Worm (Caenorhabditis elegans) whole organism, L3 larva: ENCODE measurements around the gene bath-10.

ENCODE experiments used
- R02D3.7 ChIP-seq: fragments of 150-350 bp; optimal IDR thresholded peaks from 2 replicates; lab custom pipeline; 2014; ENCODE audit warnings: missing biosample characterization, missing genetic modification characterization
- ZK546.5 ChIP-seq: sonication (generic microtip); optimal IDR thresholded peaks from 2 replicates; lab custom pipeline; 2017; ENCODE audit warnings: missing biosample characterization, missing genetic modification characterization
- aly-2 ChIP-seq: fragments of 150-350 bp; optimal IDR thresholded peaks from 2 replicates; lab custom pipeline; 2014; ENCODE audit warnings: missing biosample characterization, missing genetic modification characterization
- ama-1 ChIP-seq: fragments of 150-350 bp; optimal IDR thresholded peaks from 2 replicates; lab custom pipeline; 2018
- ceh-28 ChIP-seq: fragments of 150-350 bp; optimal IDR thresholded peaks from 2 replicates; lab custom pipeline; 2014; ENCODE audit warnings: missing biosample characterization, missing genetic modification reagents, missing genetic modification characterization
- ceh-82 ChIP-seq: fragments of 150-350 bp; optimal IDR thresholded peaks from 2 replicates; lab custom pipeline; 2014; ENCODE audit warnings: missing biosample characterization, missing genetic modification characterization
- egl-5 ChIP-seq: fragments of 150-350 bp; optimal IDR thresholded peaks from 2 replicates; lab custom pipeline; 2017; ENCODE audit warnings: missing biosample characterization, missing genetic modification reagents, missing genetic modification characterization, inconsistent platforms
- elt-1 ChIP-seq: fragments of 150-350 bp; optimal IDR thresholded peaks from 2 replicates; lab custom pipeline; 2014; ENCODE audit warnings: missing biosample characterization, missing genetic modification characterization
- elt-2 ChIP-seq: sonication (generic microtip); optimal IDR thresholded peaks from 2 replicates; lab custom pipeline; 2016; ENCODE audit warnings: missing genetic modification reagents, mild to moderate bottlenecking, missing genetic modification characterization, missing compliant biosample characterization
- elt-3 ChIP-seq, 3 experiments: fragments of 150-350 bp in 1 of 3; sonication (generic microtip) in 2 of 3; optimal IDR thresholded peaks; 2 replicates in 2 of 3; 4 replicates in 1 of 3; lab custom pipeline; 2014 to 2017; ENCODE audit warnings: missing biosample characterization in 3 of 3, missing genetic modification characterization in 3 of 3
- fkh-10 ChIP-seq: sonication (generic microtip); optimal IDR thresholded peaks from 2 replicates; lab custom pipeline; 2017; ENCODE audit warnings: missing biosample characterization, missing genetic modification reagents, missing genetic modification characterization
- fkh-2 ChIP-seq: fragments of 150-350 bp; optimal IDR thresholded peaks from 2 replicates; lab custom pipeline; 2014; ENCODE audit warnings: missing biosample characterization, missing genetic modification reagents, missing genetic modification characterization
- fos-1 ChIP-seq: fragments of 150-350 bp; optimal IDR thresholded peaks from 2 replicates; lab custom pipeline; 2014; ENCODE audit warnings: missing biosample characterization, missing genetic modification characterization
- hmg-11 ChIP-seq: sonication (generic microtip); optimal IDR thresholded peaks from 2 replicates; lab custom pipeline; 2016; ENCODE audit warnings: missing genetic modification characterization, missing compliant biosample characterization
- lin-15B ChIP-seq: fragments of 150-350 bp; optimal IDR thresholded peaks from 2 replicates; lab custom pipeline; 2014; ENCODE audit warnings: missing biosample characterization, missing genetic modification characterization
- lin-39 ChIP-seq: fragments of 150-350 bp; optimal IDR thresholded peaks from 2 replicates; lab custom pipeline; 2018; ENCODE audit warnings: missing biosample characterization, missing genetic modification reagents, missing genetic modification characterization
- lsy-12 ChIP-seq: sonication (generic microtip); optimal IDR thresholded peaks from 2 replicates; lab custom pipeline; 2016; ENCODE audit warnings: mild to moderate bottlenecking, missing genetic modification characterization, missing compliant biosample characterization
- mml-1 ChIP-seq: fragments of 150-350 bp; sonication (generic microtip); optimal IDR thresholded peaks from 3 replicates; lab custom pipeline; 2014; ENCODE audit warnings: missing biosample characterization, missing genetic modification characterization
- nfya-1 ChIP-seq: sonication (generic microtip); optimal IDR thresholded peaks from 2 replicates; lab custom pipeline; 2017; ENCODE audit warnings: missing genetic modification characterization, mild to moderate bottlenecking, missing compliant biosample characterization, antibody characterized with exemption, moderate library complexity; ENCODE audit not compliant: insufficient read depth
- nhr-11 ChIP-seq: fragments of 150-350 bp; optimal IDR thresholded peaks from 2 replicates; lab custom pipeline; 2014; ENCODE audit warnings: missing biosample characterization, missing genetic modification characterization
- nhr-12 ChIP-seq: fragments of 150-350 bp; optimal IDR thresholded peaks from 2 replicates; lab custom pipeline; 2014; ENCODE audit warnings: missing biosample characterization, missing genetic modification characterization
- nhr-23 ChIP-seq: fragments of 150-350 bp; optimal IDR thresholded peaks from 2 replicates; lab custom pipeline; 2014; ENCODE audit warnings: missing biosample characterization, missing genetic modification reagents, missing genetic modification characterization
- nhr-28 ChIP-seq: fragments of 150-350 bp; optimal IDR thresholded peaks from 2 replicates; lab custom pipeline; 2014; ENCODE audit warnings: missing biosample characterization, missing genetic modification characterization
- nhr-43 ChIP-seq: sonication (generic microtip); optimal IDR thresholded peaks from 2 replicates; lab custom pipeline; 2016; ENCODE audit warnings: mild to moderate bottlenecking, missing genetic modification characterization, missing compliant biosample characterization; ENCODE audit not compliant: poor library complexity, severe bottlenecking
- nhr-67 ChIP-seq: fragments of 150-350 bp; optimal IDR thresholded peaks from 2 replicates; lab custom pipeline; 2014; ENCODE audit warnings: missing biosample characterization, missing genetic modification characterization
- nhr-76 ChIP-seq: fragments of 150-350 bp; sonication (generic microtip); optimal IDR thresholded peaks from 5 replicates; lab custom pipeline; 2014; ENCODE audit warnings: missing biosample characterization, missing genetic modification characterization
- nhr-77 ChIP-seq: fragments of 150-350 bp; optimal IDR thresholded peaks from 2 replicates; lab custom pipeline; 2014; ENCODE audit warnings: missing biosample characterization, missing genetic modification characterization
- pha-4 ChIP-seq: fragments of 150-350 bp; optimal IDR thresholded peaks from 2 replicates; lab custom pipeline; 2014; ENCODE audit warnings: missing biosample characterization, missing genetic modification reagents, missing genetic modification characterization
- pqm-1 ChIP-seq: fragments of 150-350 bp; optimal IDR thresholded peaks from 2 replicates; lab custom pipeline; 2017; ENCODE audit warnings: missing biosample characterization, missing genetic modification characterization, inconsistent platforms
- sea-2 ChIP-seq: fragments of 150-350 bp; sonication (generic microtip); optimal IDR thresholded peaks from 4 replicates; lab custom pipeline; 2014; ENCODE audit warnings: missing biosample characterization, missing genetic modification reagents, missing genetic modification characterization
- skn-1 ChIP-seq: fragments of 150-350 bp; optimal IDR thresholded peaks from 2 replicates; lab custom pipeline; 2014; ENCODE audit warnings: missing biosample characterization, missing genetic modification characterization
- snpc-4 ChIP-seq: fragments of 150-350 bp; optimal IDR thresholded peaks from 2 replicates; lab custom pipeline; 2014; ENCODE audit warnings: missing biosample characterization, missing genetic modification characterization
- ztf-11 ChIP-seq: fragments of 150-350 bp; optimal IDR thresholded peaks from 2 replicates; lab custom pipeline; 2014; ENCODE audit warnings: missing biosample characterization, missing genetic modification characterization
- ztf-4 ChIP-seq: fragments of 150-350 bp; optimal IDR thresholded peaks from 2 replicates; lab custom pipeline; 2014; ENCODE audit warnings: missing biosample characterization, missing genetic modification characterization

bath-10 gene

DNA sequence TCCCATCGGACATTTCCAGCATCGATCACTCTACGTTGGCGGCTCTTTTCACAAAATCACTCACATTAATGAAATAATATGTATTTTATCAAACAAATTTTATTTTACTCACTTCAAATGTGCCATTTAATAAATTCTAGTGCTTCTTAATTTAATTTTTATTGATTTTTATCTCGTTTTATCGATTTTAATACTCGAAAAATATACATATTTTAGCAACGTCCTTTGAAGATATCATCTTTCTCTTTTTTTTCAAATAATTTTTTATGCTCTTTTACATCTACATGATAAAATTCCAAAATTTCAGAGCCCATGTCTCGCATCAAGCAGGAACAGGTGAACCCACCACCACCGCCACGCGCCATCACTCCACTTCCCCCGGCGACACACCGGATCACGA, 16.0 kb upstream of the bath-10 start, which contains the start of the genes lido-14 and bath-27:
Gene lido-14 (plus strand): TSS at position 301 of the 400 bp plus-strand sequence.
Gene bath-27 (plus strand): TSS at position 306 of the 400 bp plus-strand sequence.
- TF ChIP-seq skn-1 (no peak), pha-4 (tag; lab: Kevin White, UChicago) (no peak), ama-1 (no peak), hmg-11 (tag; lab: Kevin White, UChicago) (no peak), lin-39 (tag; lab: Kevin White, UChicago) (no peak), fos-1 (no peak), elt-2 (tag; lab: Kevin White, UChicago) (no peak), nhr-76 (tag; lab: Kevin White, UChicago) (no peak), ztf-11 (no peak), nhr-43 (tag; lab: Kevin White, UChicago) (no peak), sea-2 (no peak), nfya-1 (tag; lab: Kevin White, UChicago) (no peak), lsy-12 (tag; lab: Kevin White, UChicago) (no peak), fkh-10 (GFP tag; lab: Kevin White, UChicago) (no peak), nhr-77 (no peak), nhr-28 (tag; lab: Kevin White, UChicago) (no peak), mml-1 (tag; lab: Kevin White, UChicago) (no peak), fkh-2 (tag; lab: Kevin White, UChicago) (no peak), egl-5 (tag; lab: Kevin White, UChicago) (no peak)

DNA sequence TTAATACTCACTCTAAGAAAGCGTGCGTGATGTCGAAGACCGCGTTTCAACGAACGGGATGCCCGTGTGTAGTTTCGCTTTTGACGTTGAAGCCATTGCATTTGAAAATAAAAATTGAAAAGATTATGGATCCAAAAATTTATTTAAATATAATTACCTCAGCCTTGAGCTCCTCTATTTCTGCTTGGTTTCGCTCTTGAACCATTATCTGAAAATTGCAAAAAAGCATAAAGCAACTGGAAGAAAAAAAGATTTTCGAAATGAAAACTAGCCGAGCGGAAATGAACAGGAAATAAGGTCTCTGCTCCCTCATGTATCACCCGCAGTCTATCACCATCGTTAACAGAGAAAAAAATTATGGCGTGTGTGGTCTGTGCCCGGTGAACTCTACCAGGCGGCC, 7.8 kb upstream of the bath-10 start, which contains the start of gene Y49F6C.6:
Gene Y49F6C.6 (minus strand): TSS at position 101 of the 400 bp plus-strand sequence.
- TF ChIP-seq nhr-28 (tag; lab: Kevin White, UChicago), result no peak
- no peak for TF ChIP-seq ceh-28
- TF ChIP-seq aly-2 (tag; lab: Kevin White, UChicago), result no peak
- TF ChIP-seq nhr-23 (tag; lab: Kevin White, UChicago), result no peak
- TF ChIP-seq elt-3 (tag; optimal IDR thresholded peaks at IDR 0.05; lab: Kevin White, UChicago), result no peak
- TF ChIP-seq pha-4 (tag; lab: Kevin White, UChicago), result no peak
- no peak for TF ChIP-seq nfya-1 (tag; lab: Kevin White, UChicago)
- TF ChIP-seq fkh-2 (tag; lab: Kevin White, UChicago), result no peak
- TF ChIP-seq sea-2, result no peak
- no peak for TF ChIP-seq nhr-43 (tag; lab: Kevin White, UChicago)
- TF ChIP-seq ztf-11, result no peak
- TF ChIP-seq pqm-1 (tag; lab: Kevin White, UChicago), result no peak
- TF ChIP-seq elt-2 (tag; lab: Kevin White, UChicago), result no peak
- TF ChIP-seq nhr-77, result no peak
- no peak for TF ChIP-seq nhr-11 (tag; lab: Kevin White, UChicago)
- TF ChIP-seq ZK546.5 (tag; lab: Kevin White, UChicago), result no peak
- no peak for TF ChIP-seq ztf-4 (tag; lab: Kevin White, UChicago)
- no peak for TF ChIP-seq lin-15B
- TF ChIP-seq R02D3.7 (tag; lab: Kevin White, UChicago), result no peak
- no peak for TF ChIP-seq ama-1

DNA sequence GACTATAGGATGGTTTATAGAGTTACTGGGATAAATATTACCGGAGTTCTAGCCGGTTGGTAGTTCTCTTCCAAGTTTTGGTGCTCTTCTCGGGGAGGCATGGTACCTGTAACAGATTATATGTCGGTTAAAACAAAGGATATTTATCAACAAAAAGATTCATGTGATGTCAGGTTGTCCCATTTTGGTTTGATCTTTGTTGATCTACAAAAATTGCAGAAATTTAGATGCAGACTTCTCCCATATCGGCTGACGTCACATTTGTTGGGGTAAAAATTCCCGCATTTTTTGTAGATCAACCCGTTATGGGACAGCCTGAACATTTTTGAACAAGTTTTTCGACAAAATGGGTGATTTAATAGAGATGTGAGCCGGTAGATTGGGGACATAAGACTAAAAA, 6.8 kb upstream of the bath-10 start, which contains the start of gene Y49F6C.7:
Gene Y49F6C.7 (minus strand): TSS at position 101 of the 400 bp plus-strand sequence.
- TF ChIP-seq elt-1 (no peak), ceh-82 (tag; lab: Kevin White, UChicago) (no peak), egl-5 (tag; lab: Kevin White, UChicago) (no peak), pha-4 (tag; lab: Kevin White, UChicago) (no peak), nhr-28 (tag; lab: Kevin White, UChicago) (no peak), mml-1 (tag; lab: Kevin White, UChicago) (no peak), snpc-4 (tag; lab: Kevin White, UChicago) (no peak), nhr-67 (no peak), nhr-12 (no peak), nhr-11 (tag; lab: Kevin White, UChicago) (no peak), lsy-12 (tag; lab: Kevin White, UChicago) (no peak), skn-1 (no peak)

DNA sequence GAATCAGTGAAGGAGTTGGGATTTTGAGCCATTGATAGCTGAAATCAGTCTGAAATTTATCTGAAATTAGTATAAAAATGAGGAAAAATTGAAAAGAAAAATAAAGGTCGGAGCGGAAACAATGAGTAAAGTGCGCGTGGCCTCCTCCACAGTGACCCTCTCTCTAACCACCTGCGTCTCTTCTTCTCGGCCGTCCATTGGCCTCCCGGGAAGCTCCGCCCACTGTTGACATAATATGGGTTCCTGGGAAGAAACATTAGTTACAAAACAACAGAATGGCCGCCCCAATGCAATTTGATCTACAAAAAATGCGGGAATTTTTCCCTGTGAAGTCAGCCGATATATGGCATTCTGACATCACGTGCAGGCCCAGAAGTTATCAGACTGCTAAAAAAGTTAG, 4.8 kb upstream of the bath-10 start, which contains the start of gene Y49F6C.8:
Gene Y49F6C.8 (minus strand): TSS at position 51 of the 400 bp plus-strand sequence.
- TF ChIP-seq nhr-11 (tag; lab: Kevin White, UChicago) (no peak), nhr-77 (no peak), nhr-43 (tag; lab: Kevin White, UChicago) (no peak), ZK546.5 (tag; lab: Kevin White, UChicago) (no peak), egl-5 (tag; lab: Kevin White, UChicago) (no peak), nfya-1 (tag; lab: Kevin White, UChicago) (peak; percentile 96)
